Worm (Caenorhabditis elegans) whole organism, L3 larva: ENCODE measurements around the gene sago-1.

Source experiments
- R02D3.7 ChIP-seq: fragments of 150-350 bp; optimal IDR thresholded peaks from 2 replicates; lab custom pipeline; 2014; ENCODE audit warnings: missing biosample characterization, missing genetic modification characterization
- aly-2 ChIP-seq: fragments of 150-350 bp; optimal IDR thresholded peaks from 2 replicates; lab custom pipeline; 2014; ENCODE audit warnings: missing biosample characterization, missing genetic modification characterization
- ama-1 ChIP-seq: fragments of 150-350 bp; optimal IDR thresholded peaks from 2 replicates; lab custom pipeline; 2018
- ceh-16 ChIP-seq: sonication (generic microtip); optimal IDR thresholded peaks from 2 replicates; lab custom pipeline; 2017; ENCODE audit warnings: missing biosample characterization, missing genetic modification characterization
- ceh-28 ChIP-seq: fragments of 150-350 bp; optimal IDR thresholded peaks from 2 replicates; lab custom pipeline; 2014; ENCODE audit warnings: missing biosample characterization, missing genetic modification reagents, missing genetic modification characterization
- ceh-82 ChIP-seq: fragments of 150-350 bp; optimal IDR thresholded peaks from 2 replicates; lab custom pipeline; 2014; ENCODE audit warnings: missing biosample characterization, missing genetic modification characterization
- ceh-9 ChIP-seq: sonication (generic microtip); optimal IDR thresholded peaks from 2 replicates; lab custom pipeline; 2018; ENCODE audit warnings: missing biosample characterization, missing genetic modification characterization
- daf-12 ChIP-seq: fragments of 150-350 bp; optimal IDR thresholded peaks from 2 replicates; lab custom pipeline; 2014; ENCODE audit warnings: missing biosample characterization, missing genetic modification reagents, missing genetic modification characterization
- egl-27 ChIP-seq: sonication (generic microtip); optimal IDR thresholded peaks from 4 replicates; lab custom pipeline; 2017; ENCODE audit warnings: missing biosample characterization, missing genetic modification reagents, missing genetic modification characterization
- egl-5 ChIP-seq: fragments of 150-350 bp; optimal IDR thresholded peaks from 2 replicates; lab custom pipeline; 2017; ENCODE audit warnings: missing biosample characterization, missing genetic modification reagents, missing genetic modification characterization, inconsistent platforms
- elt-1 ChIP-seq: fragments of 150-350 bp; optimal IDR thresholded peaks from 2 replicates; lab custom pipeline; 2014; ENCODE audit warnings: missing biosample characterization, missing genetic modification characterization
- elt-2 ChIP-seq: sonication (generic microtip); optimal IDR thresholded peaks from 2 replicates; lab custom pipeline; 2016; ENCODE audit warnings: missing genetic modification reagents, mild to moderate bottlenecking, missing genetic modification characterization, missing compliant biosample characterization
- elt-3 ChIP-seq, 3 experiments: fragments of 150-350 bp in 1 of 3; sonication (generic microtip) in 2 of 3; optimal IDR thresholded peaks; 2 replicates in 2 of 3; 4 replicates in 1 of 3; lab custom pipeline; 2014 to 2017; ENCODE audit warnings: missing biosample characterization in 3 of 3, missing genetic modification characterization in 3 of 3
- eor-1 ChIP-seq, 2 experiments: fragments of 150-350 bp; optimal IDR thresholded peaks; 2 replicates each; lab custom pipeline; 2014 to 2018; ENCODE audit warnings: missing biosample characterization in 2 of 2, missing genetic modification characterization in 2 of 2
- fkh-2 ChIP-seq: fragments of 150-350 bp; optimal IDR thresholded peaks from 2 replicates; lab custom pipeline; 2014; ENCODE audit warnings: missing biosample characterization, missing genetic modification reagents, missing genetic modification characterization
- fos-1 ChIP-seq: fragments of 150-350 bp; optimal IDR thresholded peaks from 2 replicates; lab custom pipeline; 2014; ENCODE audit warnings: missing biosample characterization, missing genetic modification characterization
- hmg-11 ChIP-seq: sonication (generic microtip); optimal IDR thresholded peaks from 2 replicates; lab custom pipeline; 2016; ENCODE audit warnings: missing genetic modification characterization, missing compliant biosample characterization
- jun-1 ChIP-seq: fragments of 150-350 bp; optimal IDR thresholded peaks from 2 replicates; lab custom pipeline; 2014; ENCODE audit warnings: missing biosample characterization, missing genetic modification reagents, missing genetic modification characterization
- lin-15B ChIP-seq: fragments of 150-350 bp; optimal IDR thresholded peaks from 2 replicates; lab custom pipeline; 2014; ENCODE audit warnings: missing biosample characterization, missing genetic modification characterization
- lin-39 ChIP-seq: fragments of 150-350 bp; optimal IDR thresholded peaks from 2 replicates; lab custom pipeline; 2018; ENCODE audit warnings: missing biosample characterization, missing genetic modification reagents, missing genetic modification characterization
- lsy-12 ChIP-seq: sonication (generic microtip); optimal IDR thresholded peaks from 2 replicates; lab custom pipeline; 2016; ENCODE audit warnings: mild to moderate bottlenecking, missing genetic modification characterization, missing compliant biosample characterization
- mdl-1 ChIP-seq: fragments of 150-350 bp; optimal IDR thresholded peaks from 2 replicates; lab custom pipeline; 2014; ENCODE audit warnings: missing biosample characterization, missing genetic modification characterization
- mml-1 ChIP-seq: fragments of 150-350 bp; sonication (generic microtip); optimal IDR thresholded peaks from 3 replicates; lab custom pipeline; 2014; ENCODE audit warnings: missing biosample characterization, missing genetic modification characterization
- nfya-1 ChIP-seq: sonication (generic microtip); optimal IDR thresholded peaks from 2 replicates; lab custom pipeline; 2017; ENCODE audit warnings: missing genetic modification characterization, mild to moderate bottlenecking, missing compliant biosample characterization, antibody characterized with exemption, moderate library complexity; ENCODE audit not compliant: insufficient read depth
- nhr-11 ChIP-seq: fragments of 150-350 bp; optimal IDR thresholded peaks from 2 replicates; lab custom pipeline; 2014; ENCODE audit warnings: missing biosample characterization, missing genetic modification characterization
- nhr-12 ChIP-seq: fragments of 150-350 bp; optimal IDR thresholded peaks from 2 replicates; lab custom pipeline; 2014; ENCODE audit warnings: missing biosample characterization, missing genetic modification characterization
- nhr-23 ChIP-seq: fragments of 150-350 bp; optimal IDR thresholded peaks from 2 replicates; lab custom pipeline; 2014; ENCODE audit warnings: missing biosample characterization, missing genetic modification reagents, missing genetic modification characterization
- nhr-237 ChIP-seq: fragments of 150-350 bp; optimal IDR thresholded peaks from 2 replicates; lab custom pipeline; 2014; ENCODE audit warnings: missing biosample characterization, missing genetic modification characterization
- nhr-25 ChIP-seq: sonication (generic microtip); optimal IDR thresholded peaks from 2 replicates; lab custom pipeline; 2017; ENCODE audit warnings: missing biosample characterization, missing genetic modification characterization
- nhr-28 ChIP-seq: fragments of 150-350 bp; optimal IDR thresholded peaks from 2 replicates; lab custom pipeline; 2014; ENCODE audit warnings: missing biosample characterization, missing genetic modification characterization
- nhr-43 ChIP-seq: sonication (generic microtip); optimal IDR thresholded peaks from 2 replicates; lab custom pipeline; 2016; ENCODE audit warnings: mild to moderate bottlenecking, missing genetic modification characterization, missing compliant biosample characterization; ENCODE audit not compliant: poor library complexity, severe bottlenecking
- nhr-67 ChIP-seq: fragments of 150-350 bp; optimal IDR thresholded peaks from 2 replicates; lab custom pipeline; 2014; ENCODE audit warnings: missing biosample characterization, missing genetic modification characterization
- nhr-76 ChIP-seq: fragments of 150-350 bp; sonication (generic microtip); optimal IDR thresholded peaks from 5 replicates; lab custom pipeline; 2014; ENCODE audit warnings: missing biosample characterization, missing genetic modification characterization
- nhr-77 ChIP-seq: fragments of 150-350 bp; optimal IDR thresholded peaks from 2 replicates; lab custom pipeline; 2014; ENCODE audit warnings: missing biosample characterization, missing genetic modification characterization
- pha-4 ChIP-seq: fragments of 150-350 bp; optimal IDR thresholded peaks from 2 replicates; lab custom pipeline; 2014; ENCODE audit warnings: missing biosample characterization, missing genetic modification reagents, missing genetic modification characterization
- pqm-1 ChIP-seq: fragments of 150-350 bp; optimal IDR thresholded peaks from 2 replicates; lab custom pipeline; 2017; ENCODE audit warnings: missing biosample characterization, missing genetic modification characterization, inconsistent platforms
- sea-2 ChIP-seq: fragments of 150-350 bp; sonication (generic microtip); optimal IDR thresholded peaks from 4 replicates; lab custom pipeline; 2014; ENCODE audit warnings: missing biosample characterization, missing genetic modification reagents, missing genetic modification characterization
- skn-1 ChIP-seq: fragments of 150-350 bp; optimal IDR thresholded peaks from 2 replicates; lab custom pipeline; 2014; ENCODE audit warnings: missing biosample characterization, missing genetic modification characterization
- snpc-4 ChIP-seq: fragments of 150-350 bp; optimal IDR thresholded peaks from 2 replicates; lab custom pipeline; 2014; ENCODE audit warnings: missing biosample characterization, missing genetic modification characterization
- tbx-2 ChIP-seq: sonication (generic microtip); optimal IDR thresholded peaks from 2 replicates; lab custom pipeline; 2016; ENCODE audit warnings: mild to moderate bottlenecking, missing genetic modification characterization, missing compliant biosample characterization
- unc-39 ChIP-seq: sonication (generic microtip); optimal IDR thresholded peaks from 4 replicates; lab custom pipeline; 2017; ENCODE audit warnings: missing biosample characterization, missing genetic modification characterization
- unc-62 ChIP-seq: fragments of 150-350 bp; sonication (generic microtip); optimal IDR thresholded peaks from 4 replicates; lab custom pipeline; 2014; ENCODE audit warnings: missing biosample characterization, missing genetic modification reagents, missing genetic modification characterization
- zag-1 ChIP-seq: fragments of 150-350 bp; optimal IDR thresholded peaks from 2 replicates; lab custom pipeline; 2014; ENCODE audit warnings: missing biosample characterization, missing genetic modification characterization
- ztf-4 ChIP-seq: fragments of 150-350 bp; optimal IDR thresholded peaks from 2 replicates; lab custom pipeline; 2014; ENCODE audit warnings: missing biosample characterization, missing genetic modification characterization

The sago-1 gene

DNA sequence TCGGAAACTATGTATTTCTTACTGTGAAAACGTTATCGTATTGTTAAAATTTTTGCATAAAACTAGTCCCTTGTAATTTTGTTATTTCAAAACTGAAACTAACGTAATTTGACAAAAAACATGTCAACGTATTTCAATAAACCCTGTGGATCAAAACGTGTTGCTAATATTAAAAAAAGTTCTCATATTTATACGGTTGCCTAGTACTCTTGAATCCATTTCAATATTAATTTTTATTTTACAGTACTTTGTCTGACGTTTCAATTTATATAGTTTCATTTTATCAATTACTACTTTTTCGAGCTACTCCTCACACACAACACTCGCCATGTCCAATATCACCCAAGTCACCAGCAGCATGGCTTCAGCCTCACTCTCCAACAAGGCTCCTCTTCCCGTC lies at the start of gene sago-1:
Gene sago-1 (plus strand): TSS at position 301 of the 400 bp plus-strand sequence.
- TF ChIP-seq lin-39 (tag; lab: Kevin White, UChicago) (no peak), skn-1 (tag; lab: Kevin White, UChicago) (no peak), elt-1 (tag; lab: Kevin White, UChicago) (no peak), fkh-2 (tag; lab: Kevin White, UChicago) (no peak), ama-1 (lab: Kevin White, UChicago) (no peak)
- TF ChIP-seq, all 47 proteins: peak for 0

DNA sequence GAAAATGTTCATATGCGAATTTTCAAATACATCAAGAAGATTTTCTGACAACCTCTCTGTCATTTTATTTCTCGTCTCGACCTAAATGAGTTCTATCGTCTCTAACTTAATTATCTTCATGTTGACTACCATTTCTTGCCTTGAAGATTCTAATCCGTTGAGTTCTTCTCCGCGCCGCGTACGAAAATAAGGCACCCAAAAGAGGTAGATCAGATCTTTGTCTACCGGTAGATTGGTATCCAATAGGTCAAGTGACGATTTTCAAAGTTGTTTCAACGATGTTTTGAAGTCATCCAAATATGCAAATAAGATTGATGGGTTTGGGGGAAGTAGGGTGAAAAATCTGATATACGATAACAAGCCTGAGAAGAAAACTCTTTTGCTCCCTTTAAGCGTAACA lies 49.6 kb upstream of the sago-1 start:
- TF ChIP-seq tbx-2 (no peak), elt-1 (tag; lab: Kevin White, UChicago) (peak; percentile 94), egl-27 (tag; lab: Kevin White, UChicago) (no peak), egl-5 (no peak), nhr-76 (no peak), pha-4 (tag; lab: Kevin White, UChicago) (no peak), nhr-67 (tag; lab: Kevin White, UChicago) (no peak), snpc-4 (tag; lab: Kevin White, UChicago) (no peak), nhr-25 (peak; percentile 52), nhr-23 (tag; lab: Kevin White, UChicago) (peak; percentile 87)
- TF ChIP-seq, all 47 proteins: peak for 3

DNA sequence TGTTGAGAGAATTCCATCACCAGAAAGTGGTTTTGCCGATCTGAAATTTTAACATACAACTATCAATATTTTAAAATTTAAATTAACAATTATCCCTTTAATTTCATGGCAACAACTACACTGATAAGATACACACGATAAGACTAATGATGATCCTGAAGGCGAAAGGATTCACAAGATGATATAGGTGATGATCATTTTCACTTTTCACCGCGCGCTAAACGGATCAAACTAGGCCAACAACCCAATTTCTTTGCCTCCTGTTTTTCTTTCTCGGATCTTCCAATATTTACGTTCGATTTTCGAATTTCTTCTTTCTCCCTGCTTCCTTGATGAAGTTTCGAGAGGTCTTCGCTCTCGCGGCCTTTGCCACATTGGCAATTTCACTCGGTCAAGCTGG lies 44.4 kb upstream of the sago-1 start, which contains the start of gene K08B12.1:
Gene K08B12.1 (plus strand): TSS at position 229 of the 400 bp plus-strand sequence.
- TF ChIP-seq nhr-12 (tag; lab: Kevin White, UChicago), result no peak
- peak; percentile 68 for TF ChIP-seq nhr-23 (tag; lab: Kevin White, UChicago)
- TF ChIP-seq, all 47 proteins: peak for 1

DNA sequence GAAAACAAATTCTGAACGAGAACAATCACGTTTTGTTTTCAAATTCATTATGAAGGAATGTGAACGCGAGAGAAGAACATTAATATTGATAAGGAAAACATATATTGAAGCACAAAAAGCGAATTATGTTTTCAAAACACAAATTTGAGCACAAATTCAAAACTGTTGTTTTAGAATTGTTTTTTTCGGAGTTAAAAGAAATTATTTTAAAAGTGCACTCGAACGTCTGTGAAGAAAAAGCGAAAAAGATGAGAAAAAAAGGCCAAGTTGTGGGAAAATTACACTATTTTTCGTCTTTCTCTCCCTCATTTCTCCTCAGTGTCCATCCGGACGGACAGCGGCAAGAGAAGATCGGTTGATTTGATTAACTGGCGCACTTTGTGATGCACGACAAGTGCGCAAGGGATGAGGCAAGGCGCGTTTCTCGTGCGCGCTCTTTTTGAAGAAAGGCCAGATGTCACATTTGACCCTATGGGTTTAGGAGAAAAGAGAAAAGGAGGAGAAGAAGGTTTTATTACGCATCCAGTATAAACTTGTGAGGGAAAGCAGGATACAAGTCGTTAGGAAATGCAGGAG lies 36.2 kb upstream of the sago-1 start, which contains the start of gene mrck-1:
Gene mrck-1 (minus strand): TSS at position 51 of the 576 bp plus-strand sequence.
- no peak for TF ChIP-seq nhr-77 (tag; lab: Kevin White, UChicago)
- no peak for TF ChIP-seq ama-1 (lab: Kevin White, UChicago)
- TF ChIP-seq ceh-82 (tag; lab: Kevin White, UChicago), result peak; percentile 50
- TF ChIP-seq mml-1, result no peak
- no peak for TF ChIP-seq ceh-16 (tag; lab: Kevin White, UChicago)
- no peak for TF ChIP-seq ceh-9 (tag; lab: Kevin White, UChicago)
- TF ChIP-seq pqm-1, result no peak
- TF ChIP-seq nhr-12 (tag; lab: Kevin White, UChicago), result no peak
- peak; percentile 70 for TF ChIP-seq R02D3.7 (tag; lab: Kevin White, UChicago)
- TF ChIP-seq daf-12 (tag; lab: Kevin White, UChicago), result peak; percentile 46
- TF ChIP-seq skn-1 (tag; lab: Kevin White, UChicago), result peak; percentile 59
- peak; percentile 84 for TF ChIP-seq lsy-12 (tag; lab: Kevin White, UChicago)
- TF ChIP-seq mdl-1 (tag; lab: Kevin White, UChicago), result no peak
- no peak for TF ChIP-seq nhr-237 (tag; lab: Kevin White, UChicago)
- TF ChIP-seq sea-2 (GFP tag; lab: Kevin White, UChicago), result no peak
- TF ChIP-seq egl-27 (tag; lab: Kevin White, UChicago), result peak; percentile 57
- peak; percentile 93 for TF ChIP-seq tbx-2
- no peak for TF ChIP-seq fkh-2 (tag; lab: Kevin White, UChicago)
- TF ChIP-seq fos-1 (tag; lab: Kevin White, UChicago), result no peak
- peak; percentile 92 for TF ChIP-seq hmg-11 (tag; lab: Kevin White, UChicago)
- peak; percentile 68 for TF ChIP-seq elt-1 (tag; lab: Kevin White, UChicago)
- TF ChIP-seq ztf-4, result peak; percentile 82
- peak; percentile 86 for TF ChIP-seq snpc-4 (tag; lab: Kevin White, UChicago)
- peak; percentile 86 for TF ChIP-seq lin-15B (tag; lab: Kevin White, UChicago)
- TF ChIP-seq zag-1 (tag; lab: Kevin White, UChicago), result peak; percentile 78
- no peak for TF ChIP-seq unc-39 (tag; lab: Kevin White, UChicago)
- TF ChIP-seq aly-2 (tag; lab: Kevin White, UChicago), result no peak
- TF ChIP-seq elt-3 (tag; optimal IDR thresholded peaks at IDR 0.05; lab: Kevin White, UChicago), result no peak
- TF ChIP-seq nhr-43, result peak; percentile 82
- peak; percentile 87 for TF ChIP-seq egl-5
- peak; percentile 86 for TF ChIP-seq nhr-11 (tag; lab: Kevin White, UChicago)
- no peak for TF ChIP-seq nhr-67 (tag; lab: Kevin White, UChicago)
- TF ChIP-seq lin-39 (tag; lab: Kevin White, UChicago), result peak; percentile 98
- TF ChIP-seq nhr-25, result peak; percentile 97
- TF ChIP-seq nhr-28 (tag; lab: Kevin White, UChicago), result no peak
- TF ChIP-seq nhr-76, result no peak
- peak; percentile 80 for TF ChIP-seq ceh-28 (tag; lab: Kevin White, UChicago)
- no peak for TF ChIP-seq eor-1 (tag; optimal IDR thresholded peaks at IDR 0.05; lab: Kevin White, UChicago)
- TF ChIP-seq unc-62 (GFP tag; lab: Kevin White, UChicago), result peak; percentile 74
- TF ChIP-seq pha-4 (tag; lab: Kevin White, UChicago), result peak; percentile 74
- TF ChIP-seq jun-1, result peak; percentile 86
- TF ChIP-seq nhr-23 (tag; lab: Kevin White, UChicago), result peak; percentile 95
- TF ChIP-seq nfya-1 (tag; lab: Kevin White, UChicago), result peak; percentile 91
- peak; percentile 57 for TF ChIP-seq elt-2 (tag; lab: Kevin White, UChicago)
